Fruit fly (Drosophila melanogaster): ENCODE results near the gene RunxA.

RunxA gene

dm6 chrX:20654954-20655391 lies 31.4 kb upstream of the RunxA start (continued):
- TF ChIP-seq CG2875 (GFP tag; optimal IDR thresholded peaks at IDR 0.05), result peak; percentile 87
- TF ChIP-seq CG3838 (GFP tag; optimal IDR thresholded peaks at IDR 0.05), result peak; percentile 67
- TF ChIP-seq odd (GFP tag; optimal IDR thresholded peaks at IDR 0.05), result peak; percentile 64
- peak; percentile 59 for TF ChIP-seq CG17829 (tag; optimal IDR thresholded peaks at IDR 0.05)
- TF ChIP-seq ems (GFP tag; optimal IDR thresholded peaks at IDR 0.05), result peak; percentile 66
- TF ChIP-seq Rx (GFP tag; IDR thresholded peaks at IDR 0.05), result peak; percentile 83
- no peak for TF ChIP-seq pita (GFP tag; optimal IDR thresholded peaks at IDR 0.05)
- TF ChIP-seq CG12659 (GFP tag; optimal IDR thresholded peaks at IDR 0.05), result peak; percentile 48
- peak; percentile 82 for TF ChIP-seq CG8765 (GFP tag; IDR thresholded peaks at IDR 0.05)
- TF ChIP-seq CG6175 (GFP tag; IDR thresholded peaks at IDR 0.05), result 0 out of 3 replicates have a peak, but pooled peaks have one; percentile 29
- TF ChIP-seq Dip2 (GFP tag; IDR thresholded peaks at IDR 0.05), result no peak
- no peak for TF ChIP-seq Elba2 (GFP tag; optimal IDR thresholded peaks at IDR 0.05)
- no peak for TF ChIP-seq CG8478 (optimal IDR thresholded peaks at IDR 0.05)
- 0 out of 3 replicates have a peak, but pooled peaks have one; percentile 27 for TF ChIP-seq Dbx (GFP tag; IDR thresholded peaks at IDR 0.05)
- TF ChIP-seq BtbVII (GFP tag; optimal IDR thresholded peaks at IDR 0.05), result peak; percentile 63
- TF ChIP-seq CG7786 (GFP tag; optimal IDR thresholded peaks at IDR 0.05), result peak; percentile 56
- no peak for TF ChIP-seq Poxn (GFP tag; IDR thresholded peaks at IDR 0.05)
- peak; percentile 72 for TF ChIP-seq CG16815 (GFP tag; optimal IDR thresholded peaks at IDR 0.05)
- TF ChIP-seq Doc2 (GFP tag; IDR thresholded peaks at IDR 0.05), result peak; percentile 53; the same call in 1 of the 2 replicates
- no peak for TF ChIP-seq Sin3A (optimal IDR thresholded peaks at IDR 0.05)
- peak; percentile 65 for TF ChIP-seq gcm (GFP tag; optimal IDR thresholded peaks at IDR 0.05)
- TF ChIP-seq CG32772 (GFP tag; IDR thresholded peaks at IDR 0.05), result peak; percentile 86
- TF ChIP-seq CG12744 (GFP tag; optimal IDR thresholded peaks at IDR 0.05), result peak; percentile 6
- no peak for TF ChIP-seq Lpt (GFP tag; optimal IDR thresholded peaks at IDR 0.05)
- TF ChIP-seq Nf-YC (tag; optimal IDR thresholded peaks at IDR 0.05), result peak; percentile 0
- TF ChIP-seq CG13894 (tag; optimal IDR thresholded peaks at IDR 0.05), result no peak
- TF ChIP-seq Nf-YA (GFP tag; IDR thresholded peaks at IDR 0.05), result peak; percentile 74
- TF ChIP-seq Antp (GFP tag; optimal IDR thresholded peaks at IDR 0.05), result peak; percentile 87
- TF ChIP-seq ftz-f1 (GFP tag; optimal IDR thresholded peaks at IDR 0.05), result no peak
- peak; percentile 83 for TF ChIP-seq ken (GFP tag; IDR thresholded peaks at IDR 0.05)
- TF ChIP-seq CG3407 (GFP tag; optimal IDR thresholded peaks at IDR 0.05), result peak; percentile 87
- TF ChIP-seq CG9932 (GFP tag; IDR thresholded peaks at IDR 0.05), result 0 out of 2 replicates have a peak, but pooled peaks have one; percentile 30
- TF ChIP-seq en (GFP tag; optimal IDR thresholded peaks at IDR 0.05), result peak; percentile 71
- TF ChIP-seq Dll (GFP tag; IDR thresholded peaks at IDR 0.05; ENCODE audit: partially characterized antibody), result no peak
- peak; percentile 84 for TF ChIP-seq CG6813 (GFP tag; optimal IDR thresholded peaks at IDR 0.05)
- TF ChIP-seq Bteb2 (GFP tag; optimal IDR thresholded peaks at IDR 0.05), result peak; percentile 2
- peak; percentile 51 for TF ChIP-seq maf-S (GFP tag; optimal IDR thresholded peaks at IDR 0.05)
- peak; percentile 66 for TF ChIP-seq CG6254 (GFP tag; optimal IDR thresholded peaks at IDR 0.05)
- TF ChIP-seq CG18011 (GFP tag; optimal IDR thresholded peaks at IDR 0.05), result peak; percentile 38
- peak; percentile 78 for TF ChIP-seq CG4424 (GFP tag; optimal IDR thresholded peaks at IDR 0.05)
- peak; percentile 15 for TF ChIP-seq CG6854 (GFP tag; optimal IDR thresholded peaks at IDR 0.05)
- peak; percentile 85 for TF ChIP-seq CG1792 (GFP tag; optimal IDR thresholded peaks at IDR 0.05)
- peak; percentile 74 for TF ChIP-seq NC2α (GFP tag; optimal IDR thresholded peaks at IDR 0.05)
- no peak for TF ChIP-seq tna (GFP tag; IDR thresholded peaks at IDR 0.05; ENCODE audit: partially characterized antibody)
- TF ChIP-seq Adf1 (GFP tag; IDR thresholded peaks at IDR 0.05), result no peak
- TF ChIP-seq E2f1 (GFP tag; IDR thresholded peaks at IDR 0.05), result peak; percentile 78
- TF ChIP-seq CG17361 (GFP tag; IDR thresholded peaks at IDR 0.05), result peak; percentile 74
- TF ChIP-seq dati (GFP tag; IDR thresholded peaks at IDR 0.05), result peak; percentile 68; the same call in 1 of the 2 replicates
- peak; percentile 64 for TF ChIP-seq jing (GFP tag; optimal IDR thresholded peaks at IDR 0.05)
- no peak for TF ChIP-seq CG17912 (GFP tag; optimal IDR thresholded peaks at IDR 0.05)
- peak; percentile 58 for TF ChIP-seq CG2116 (GFP tag; optimal IDR thresholded peaks at IDR 0.05)
- peak; percentile 87 for TF ChIP-seq CG6689 (GFP tag; IDR thresholded peaks at IDR 0.05)

All from whole organism, embryonic.